Worm (Caenorhabditis elegans) whole organism, L4 larva: ENCODE measurements around the gene C27A7.9.

Experiments
- Y48G9A.11 ChIP-seq: fragments of 200-800 bp; sonication (Bioruptor generic); IDR thresholded peaks from 2 replicates; pipeline ENCODE4 v1.3.6; 2022; ENCODE audit warnings: missing genetic modification reagents, missing genetic modification characterization, missing compliant biosample characterization
- arid-1 ChIP-seq: fragments of 200-800 bp; sonication (Bioruptor generic); conservative IDR thresholded peaks from 2 replicates; pipeline ENCODE4 v1.3.6; 2022; ENCODE audit warnings: missing genetic modification reagents, missing genetic modification characterization, missing compliant biosample characterization
- ceh-28 ChIP-seq: fragments of 150-350 bp; optimal IDR thresholded peaks from 2 replicates; lab custom pipeline; 2014; ENCODE audit warnings: missing biosample characterization, missing genetic modification reagents, missing genetic modification characterization
- ceh-44 ChIP-seq: fragments of 200-800 bp; sonication (Bioruptor generic); IDR thresholded peaks from 2 replicates; pipeline ENCODE4 v1.3.6; 2022; ENCODE audit warnings: missing genetic modification reagents, missing genetic modification characterization, missing compliant biosample characterization
- cey-2 ChIP-seq: sonication (generic microtip); optimal IDR thresholded peaks from 3 replicates; lab custom pipeline; 2017; ENCODE audit warnings: missing genetic modification characterization, mild to moderate bottlenecking, missing compliant biosample characterization, antibody characterized with exemption, borderline replicate concordance; ENCODE audit not compliant: insufficient read depth
- daf-16 ChIP-seq, 3 experiments: sonication (generic microtip); optimal IDR thresholded peaks; 2 replicates each; lab custom pipeline; 2016 to 2017; ENCODE audit warnings: missing genetic modification characterization in 3 of 3, missing genetic modification reagents in 3 of 3, mild to moderate bottlenecking in 2 of 3, missing compliant biosample characterization in 2 of 3, missing biosample characterization in 1 of 3, moderate library complexity in 1 of 3
- dmd-9 ChIP-seq: fragments of 200-800 bp; sonication (Bioruptor generic); IDR thresholded peaks from 2 replicates; pipeline ENCODE4 v1.3.6; 2022; ENCODE audit warnings: missing genetic modification reagents, missing genetic modification characterization, missing compliant biosample characterization
- egl-27 ChIP-seq: sonication (generic microtip); optimal IDR thresholded peaks from 3 replicates; lab custom pipeline; 2017; ENCODE audit warnings: missing biosample characterization, missing genetic modification reagents, missing genetic modification characterization
- fkh-10 ChIP-seq: fragments of 150-350 bp; optimal IDR thresholded peaks from 2 replicates; lab custom pipeline; 2014; ENCODE audit warnings: missing biosample characterization, missing genetic modification reagents, missing genetic modification characterization
- gei-8 ChIP-seq: fragments of 200-800 bp; sonication (Bioruptor generic); optimal IDR thresholded peaks from 2 replicates; lab custom pipeline; 2018; ENCODE audit warnings: mild to moderate bottlenecking, missing genetic modification characterization, missing compliant biosample characterization
- hlh-11 ChIP-seq: fragments of 200-800 bp; sonication (Bioruptor generic); optimal IDR thresholded peaks from 2 replicates; lab custom pipeline; 2018; ENCODE audit warnings: mild to moderate bottlenecking, missing genetic modification characterization, missing compliant biosample characterization
- hlh-30 ChIP-seq: sonication (generic microtip); optimal IDR thresholded peaks from 2 replicates; lab custom pipeline; 2017; ENCODE audit warnings: antibody characterized with exemption, mild to moderate bottlenecking, missing genetic modification characterization, missing compliant biosample characterization; ENCODE audit not compliant: insufficient read depth
- lin-1 ChIP-seq: fragments of 200-800 bp; sonication (Bioruptor generic); IDR thresholded peaks from 2 replicates; pipeline ENCODE4 v1.3.6; 2022; ENCODE audit warnings: missing genetic modification reagents, missing genetic modification characterization, missing compliant biosample characterization
- lin-13 ChIP-seq: fragments of 150-350 bp; optimal IDR thresholded peaks from 2 replicates; lab custom pipeline; 2014; ENCODE audit warnings: missing biosample characterization, missing genetic modification reagents, missing genetic modification characterization
- lin-15B ChIP-seq: fragments of 150-350 bp; sonication (generic microtip); optimal IDR thresholded peaks from 3 replicates; lab custom pipeline; 2014; ENCODE audit warnings: missing biosample characterization, missing genetic modification characterization
- lin-29 ChIP-seq: fragments of 200-800 bp; sonication (Bioruptor generic); IDR thresholded peaks from 2 replicates; pipeline ENCODE4 v1.3.6; 2022; ENCODE audit warnings: missing genetic modification reagents, missing genetic modification characterization, missing compliant biosample characterization
- lir-3 ChIP-seq: sonication (generic microtip); optimal IDR thresholded peaks from 2 replicates; lab custom pipeline; 2016; ENCODE audit warnings: mild to moderate bottlenecking, missing genetic modification characterization, missing compliant biosample characterization
- madf-5 ChIP-seq, 2 experiments: fragments of 200-800 bp; sonication (Bioruptor generic); IDR thresholded peaks; 2 replicates each; pipeline ENCODE4 v1.3.6; 2022; ENCODE audit warnings: missing compliant biosample characterization in 2 of 2, missing genetic modification characterization in 2 of 2
- mdl-1 ChIP-seq, 2 experiments: fragments of 150-350 bp in 1 of 2; sonication (generic microtip) in 1 of 2; optimal IDR thresholded peaks; 2 replicates each; lab custom pipeline; 2014 to 2017; ENCODE audit warnings: missing biosample characterization in 2 of 2, missing genetic modification characterization in 2 of 2
- mep-1 ChIP-seq: fragments of 150-350 bp; sonication (generic microtip); optimal IDR thresholded peaks from 3 replicates; lab custom pipeline; 2014; ENCODE audit warnings: missing biosample characterization, missing genetic modification characterization
- mes-2 ChIP-seq: sonication (generic microtip); optimal IDR thresholded peaks from 2 replicates; lab custom pipeline; 2016; ENCODE audit warnings: missing genotype, mild to moderate bottlenecking, missing genetic modification characterization, missing compliant biosample characterization; ENCODE audit not compliant: poor library complexity, severe bottlenecking
- nhr-10 ChIP-seq: fragments of 150-350 bp; optimal IDR thresholded peaks from 2 replicates; lab custom pipeline; 2014; ENCODE audit warnings: missing biosample characterization, missing genetic modification characterization
- nhr-102 ChIP-seq: sonication (generic microtip); optimal IDR thresholded peaks from 2 replicates; lab custom pipeline; 2016; ENCODE audit warnings: mild to moderate bottlenecking, missing genetic modification characterization, moderate library complexity, missing compliant biosample characterization
- nhr-28 ChIP-seq: fragments of 150-350 bp; optimal IDR thresholded peaks from 2 replicates; lab custom pipeline; 2014; ENCODE audit warnings: missing biosample characterization, missing genetic modification characterization
- nhr-41 ChIP-seq: fragments of 200-800 bp; sonication (Bioruptor generic); IDR thresholded peaks from 2 replicates; pipeline ENCODE4 v1.3.6; 2022; ENCODE audit warnings: missing genetic modification reagents, missing genetic modification characterization, missing compliant biosample characterization
- rbr-2 ChIP-seq: sonication (generic microtip); optimal IDR thresholded peaks from 2 replicates; lab custom pipeline; 2016; ENCODE audit warnings: missing genotype, missing genetic modification characterization, missing compliant biosample characterization
- saeg-2 ChIP-seq: fragments of 200-800 bp; sonication (Bioruptor generic); IDR thresholded peaks from 2 replicates; pipeline ENCODE4 v1.3.6; 2022; ENCODE audit warnings: missing genetic modification reagents, missing genetic modification characterization, missing compliant biosample characterization
- set-16 ChIP-seq: fragments of 200-800 bp; sonication (Bioruptor generic); IDR thresholded peaks from 2 replicates; pipeline ENCODE4 v1.3.6; 2022; ENCODE audit warnings: missing genetic modification reagents, missing genetic modification characterization, missing compliant biosample characterization
- snpc-1.2 ChIP-seq: fragments of 200-800 bp; sonication (Bioruptor generic); IDR thresholded peaks from 2 replicates; pipeline ENCODE4 v1.3.6; 2022; ENCODE audit warnings: missing genetic modification reagents, missing genetic modification characterization, missing compliant biosample characterization
- spr-1 ChIP-seq: sonication (generic microtip); optimal IDR thresholded peaks from 2 replicates; lab custom pipeline; 2016; ENCODE audit warnings: mild to moderate bottlenecking, missing genetic modification characterization, missing compliant biosample characterization
- unc-130 ChIP-seq: sonication (generic microtip); optimal IDR thresholded peaks from 2 replicates; lab custom pipeline; 2016; ENCODE audit warnings: missing genetic modification reagents, missing genetic modification characterization, missing compliant biosample characterization
- unc-39 ChIP-seq: sonication (generic microtip); optimal IDR thresholded peaks from 2 replicates; lab custom pipeline; 2017; ENCODE audit warnings: missing biosample characterization, missing genetic modification characterization
- unc-62 ChIP-seq, 3 experiments: fragments of 150-350 bp in 1 of 3; sonication (generic microtip); optimal IDR thresholded peaks in 2 of 3; peaks in 1 of 3; 1 replicate in 1 of 3; 2 replicates in 2 of 3; lab custom pipeline; 2014 to 2017; ENCODE audit warnings: missing biosample characterization in 3 of 3, missing genetic modification characterization in 3 of 3, missing genetic modification reagents in 3 of 3, missing genotype in 1 of 3
- zfp-3 ChIP-seq: fragments of 200-800 bp; sonication (Bioruptor generic); conservative IDR thresholded peaks from 2 replicates; pipeline ENCODE4 v1.3.6; 2022; ENCODE audit warnings: missing genetic modification reagents, missing genetic modification characterization, missing compliant biosample characterization

C27A7.9 gene

ce11 chrV:12179338-12179737 is 24.9 kb upstream of the C27A7.9 start, which contains the start of gene clec-224:
Gene clec-224 (minus strand): TSS chrV:12179438.
- TF ChIP-seq Y48G9A.11 (GFP tag; lab: Robert Waterston, UW) = no peak
- no peak for TF ChIP-seq nhr-102 (tag; lab: Kevin White, UChicago)
- no peak for TF ChIP-seq lin-13 (GFP tag; lab: Kevin White, UChicago)
- peak in 1 of 2 experiments; percentile 47 for TF ChIP-seq unc-62 (GFP tag; optimal IDR thresholded peaks at IDR 0.05 in 1 of 2; lab: Kevin White, UChicago)
- TF ChIP-seq unc-62 (tag; optimal IDR thresholded peaks at IDR 0.05; lab: Kevin White, UChicago) = no peak

ce11 chrV:12170114-12170513 is 15.7 kb upstream of the C27A7.9 start, which contains the start of gene ZK863.1:
Gene ZK863.1 (minus strand): TSS chrV:12170214.
- TF ChIP-seq saeg-2 (GFP tag; lab: Robert Waterston, UW) (no peak), daf-16 (GFP tag; optimal IDR thresholded peaks at IDR 0.05; lab: Kevin White, UChicago) (no peak), daf-16 (tag; optimal IDR thresholded peaks at IDR 0.05; lab: Kevin White, UChicago) (no peak), rbr-2 (tag; lab: Kevin White, UChicago) (no peak), ceh-44 (GFP tag; lab: Robert Waterston, UW) (no peak), unc-130 (GFP tag; lab: Kevin White, UChicago) (no peak), cey-2 (tag; lab: Kevin White, UChicago) (no peak), spr-1 (tag; lab: Kevin White, UChicago) (no peak), lin-29 (no peak), madf-5 (GFP tag; IDR thresholded peaks at IDR 0.05; lab: Robert Waterston, UW) (no peak), zfp-3 (GFP tag; lab: Robert Waterston, UW) (no peak), mep-1 (tag; lab: Kevin White, UChicago) (no peak), egl-27 (tag; lab: Kevin White, UChicago) (no peak), fkh-10 (GFP tag; lab: Kevin White, UChicago) (no peak), nhr-10 (tag; lab: Kevin White, UChicago) (no peak), dmd-9 (GFP tag; lab: Robert Waterston, UW) (no peak), mes-2 (tag; lab: Kevin White, UChicago) (no peak), hlh-11 (tag; lab: Kevin White, UChicago) (no peak), arid-1 (GFP tag; lab: Robert Waterston, UW) (no peak)

- TF ChIP-seq mdl-1 (tag; optimal IDR thresholded peaks at IDR 0.05; lab: Kevin White, UChicago) = peak in 1 of 2 experiments; percentile 16
- TF ChIP-seq zfp-3 (GFP tag; lab: Robert Waterston, UW) = no peak
These were observed 13.2 kb upstream of the C27A7.9 start, which contains the start of gene col-37 for ce11 chrV:12167653-12168052. Gene col-37 (minus strand): TSS chrV:12167753.

- TF ChIP-seq set-16 (GFP tag; lab: Robert Waterston, UW) (peak; percentile 97), hlh-30 (tag; lab: Kevin White, UChicago) (no peak)
These were observed 12.6 kb upstream of the C27A7.9 start for ce11 chrV:12167031-12167430.

- TF ChIP-seq lin-13 (GFP tag; lab: Kevin White, UChicago) (no peak), nhr-28 (tag; lab: Kevin White, UChicago) (no peak), lin-15B (no peak)
These were observed 8.5 kb upstream of the C27A7.9 start, which contains the start of gene srj-4 for ce11 chrV:12162906-12163305. Gene srj-4 (plus strand): TSS chrV:12163206.

ce11 chrV:12162220-12162619 is 7.8 kb upstream of the C27A7.9 start, which contains the start of gene C27A7.5:
Gene C27A7.5 (minus strand): TSS chrV:12162320.
- TF ChIP-seq lir-3 (tag; lab: Kevin White, UChicago) (no peak), nhr-10 (tag; lab: Kevin White, UChicago) (no peak), nhr-41 (GFP tag; lab: Robert Waterston, UW) (no peak), snpc-1.2 (GFP tag; lab: Robert Waterston, UW) (no peak), lin-1 (GFP tag; lab: Robert Waterston, UW) (no peak), ceh-28 (tag; lab: Kevin White, UChicago) (no peak), unc-39 (tag; lab: Kevin White, UChicago) (no peak), gei-8 (GFP tag; lab: Kevin White, UChicago) (no peak)
